Fruit fly (Drosophila melanogaster): ENCODE measurements around the gene DNAlig3.

Gene DNAlig3

dm6 chr3R:12369135-12369792, 32.4 kb downstream of the DNAlig3 start, which contains the start of gene GstD1 (continued):
- TF ChIP-seq CG12155 (GFP tag; optimal IDR thresholded peaks at IDR 0.05) = peak; percentile 42
- TF ChIP-seq odd (GFP tag; optimal IDR thresholded peaks at IDR 0.05) = no peak
- TF ChIP-seq seq (GFP tag; IDR thresholded peaks at IDR 0.05) = no peak
- TF ChIP-seq CG14710 (tag; optimal IDR thresholded peaks at IDR 0.05) = no peak
- TF ChIP-seq sna (GFP tag; IDR thresholded peaks at IDR 0.05; ENCODE audit: partially characterized antibody) = 0 out of 2 replicates have a peak, but pooled peaks have one; percentile 38
- TF ChIP-seq prd (optimal IDR thresholded peaks at IDR 0.05) = no peak
- peak; percentile 35; the same call in 1 of the 3 replicates for TF ChIP-seq prd (GFP tag; IDR thresholded peaks at IDR 0.05)
- TF ChIP-seq bcd (GFP tag; optimal IDR thresholded peaks at IDR 0.05) = peak; percentile 51
- no peak for TF ChIP-seq CG8281 (tag; optimal IDR thresholded peaks at IDR 0.05)
- peak; percentile 23 for TF ChIP-seq Blimp-1 (GFP tag; optimal IDR thresholded peaks at IDR 0.05)
- TF ChIP-seq hb (GFP tag; IDR thresholded peaks at IDR 0.05; ENCODE audit: partially characterized antibody) = no peak
- TF ChIP-seq CG11247 (GFP tag; IDR thresholded peaks at IDR 0.05) = peak; percentile 43; the same call in 1 of the 2 replicates
- TF ChIP-seq Fer3 (tag; optimal IDR thresholded peaks at IDR 0.05) = peak; percentile 12
- TF ChIP-seq CG6175 (GFP tag; IDR thresholded peaks at IDR 0.05) = peak; percentile 92
- no peak for TF ChIP-seq CG7987 (GFP tag; optimal IDR thresholded peaks at IDR 0.05)
- TF ChIP-seq CG10267 (tag; optimal IDR thresholded peaks at IDR 0.05) = peak; percentile 32
- 0 out of 2 replicates have a peak, but pooled peaks have one; percentile 25 for TF ChIP-seq E2f2 (GFP tag; IDR thresholded peaks at IDR 0.05)
- peak; percentile 90 for TF ChIP-seq Jarid2 (GFP tag; optimal IDR thresholded peaks at IDR 0.05)
- no peak for TF ChIP-seq CG16813 (GFP tag; IDR thresholded peaks at IDR 0.05; ENCODE audit: partially characterized antibody)
- no peak for TF ChIP-seq hkb (optimal IDR thresholded peaks at IDR 0.05)
- no peak for TF ChIP-seq hkb (GFP tag; IDR thresholded peaks at IDR 0.05)
- TF ChIP-seq jumu (GFP tag; optimal IDR thresholded peaks at IDR 0.05) = peak; percentile 39
- peak; percentile 45; the same call in 1 of the 2 replicates for TF ChIP-seq inv (GFP tag; IDR thresholded peaks at IDR 0.05; ENCODE audit: partially characterized antibody)
- TF ChIP-seq Ptx1 (GFP tag; IDR thresholded peaks at IDR 0.05) = peak; percentile 51
- peak; percentile 24 for TF ChIP-seq CG15514 (GFP tag; optimal IDR thresholded peaks at IDR 0.05)
- no peak for TF ChIP-seq CG2889 (GFP tag; IDR thresholded peaks at IDR 0.05)
- peak; percentile 24 for TF ChIP-seq CG18011 (GFP tag; optimal IDR thresholded peaks at IDR 0.05)
- peak; percentile 35; the same call in 2 of the 3 replicates for TF ChIP-seq Opbp (GFP tag; IDR thresholded peaks at IDR 0.05; ENCODE audit: partially characterized antibody)
- TF ChIP-seq CG15269 (tag; optimal IDR thresholded peaks at IDR 0.05) = peak; percentile 9
- peak; percentile 11 to 62 for TF ChIP-seq chif (GFP tag; optimal IDR thresholded peaks at IDR 0.05)
- TF ChIP-seq ttk (GFP tag; IDR thresholded peaks at IDR 0.05) = 0 out of 2 replicates have a peak, but pooled peaks have one; percentile 23
- TF ChIP-seq CG3407 (GFP tag; optimal IDR thresholded peaks at IDR 0.05) = no peak
- peak; percentile 25 for TF ChIP-seq org-1 (GFP tag; optimal IDR thresholded peaks at IDR 0.05)
- TF ChIP-seq CG12391 (tag; optimal IDR thresholded peaks at IDR 0.05) = peak; percentile 28
- TF ChIP-seq CG6654 (GFP tag; optimal IDR thresholded peaks at IDR 0.05) = peak; percentile 34
- TF ChIP-seq CG7786 (GFP tag; optimal IDR thresholded peaks at IDR 0.05) = peak; percentile 26
- TF ChIP-seq scrt (GFP tag; optimal IDR thresholded peaks at IDR 0.05) = peak; percentile 35
- peak; percentile 36; the same call in 1 of the 2 replicates for TF ChIP-seq amos (GFP tag; IDR thresholded peaks at IDR 0.05; ENCODE audit: partially characterized antibody)
- TF ChIP-seq kay (GFP tag; optimal IDR thresholded peaks at IDR 0.05) = peak; percentile 66
- TF ChIP-seq NFAT (GFP tag; IDR thresholded peaks at IDR 0.05) = peak; percentile 79
- TF ChIP-seq nom (GFP tag; optimal IDR thresholded peaks at IDR 0.05) = peak; percentile 52
- TF ChIP-seq gem (tag; optimal IDR thresholded peaks at IDR 0.05) = peak; percentile 65
- peak; percentile 54; the same call in 2 of the 3 replicates for TF ChIP-seq CG34224 (GFP tag; IDR thresholded peaks at IDR 0.05; ENCODE audit: partially characterized antibody)
- TF ChIP-seq fd3F (GFP tag; optimal IDR thresholded peaks at IDR 0.05) = peak; percentile 34
- TF ChIP-seq zen (tag; optimal IDR thresholded peaks at IDR 0.05) = no peak
- TF ChIP-seq CG3995 (GFP tag; optimal IDR thresholded peaks at IDR 0.05) = peak; percentile 49
- peak; percentile 51 for TF ChIP-seq E2f1 (GFP tag; IDR thresholded peaks at IDR 0.05)
- TF ChIP-seq stc (GFP tag; IDR thresholded peaks at IDR 0.05) = peak; percentile 52; the same call in 1 of the 2 replicates

All from whole organism, embryonic.